Worm (Caenorhabditis elegans) whole organism, midembryonic: ENCODE results near the gene srh-44.

Source experiments
- T22C8.4 ChIP-seq: fragments of 200-800 bp; sonication (Bioruptor generic); IDR thresholded peaks from 2 replicates; pipeline ENCODE4 v1.3.6; 2022; ENCODE audit warnings: missing genetic modification characterization, missing compliant biosample characterization
- cog-1 ChIP-seq: sonication (generic microtip); optimal IDR thresholded peaks from 2 replicates; lab custom pipeline; 2016; ENCODE audit warnings: missing genetic modification characterization, missing compliant biosample characterization
- flt-1 ChIP-seq: fragments of 200-800 bp; sonication (Bioruptor generic); IDR thresholded peaks from 2 replicates; pipeline ENCODE4 v1.3.6; 2022; ENCODE audit warnings: missing genetic modification characterization, missing compliant biosample characterization
- klf-2 ChIP-seq: fragments of 200-800 bp; sonication (Bioruptor generic); conservative IDR thresholded peaks from 2 replicates; pipeline ENCODE4 v1.3.6; 2022; ENCODE audit warnings: missing genetic modification reagents, missing genetic modification characterization, missing compliant biosample characterization
- med-1 ChIP-seq: sonication (generic microtip); optimal IDR thresholded peaks from 2 replicates; lab custom pipeline; 2017; ENCODE audit warnings: missing genetic modification characterization, mild to moderate bottlenecking, missing compliant biosample characterization, antibody characterized with exemption, missing genetic modification reagents; ENCODE audit not compliant: insufficient read depth
- ref-1 ChIP-seq: fragments of 200-800 bp; sonication (Bioruptor generic); conservative IDR thresholded peaks from 2 replicates; pipeline ENCODE4 v1.3.6; 2022; ENCODE audit warnings: missing genetic modification reagents, missing genetic modification characterization, missing compliant biosample characterization
- tab-1 ChIP-seq: fragments of 200-800 bp; sonication (Bioruptor generic); IDR thresholded peaks from 2 replicates; pipeline ENCODE4 v1.3.6; 2022; ENCODE audit warnings: missing genetic modification characterization, missing compliant biosample characterization
- ztf-23 ChIP-seq: fragments of 200-800 bp; sonication (Bioruptor generic); IDR thresholded peaks from 2 replicates; pipeline ENCODE4 v1.3.6; 2022; ENCODE audit warnings: missing genetic modification reagents, missing genetic modification characterization, missing compliant biosample characterization
- ztf-29 ChIP-seq: fragments of 200-800 bp; sonication (Bioruptor generic); IDR thresholded peaks from 2 replicates; pipeline ENCODE4 v1.3.6; 2022; ENCODE audit warnings: missing genetic modification reagents, missing genetic modification characterization, missing compliant biosample characterization

srh-44 gene

ce11 chrII:11514775-11515174 is at the start of gene srh-44:
TSS of gene srh-44 (plus strand) at chrII:11515075.
- TF ChIP-seq cog-1 (tag; lab: Kevin White, UChicago) (no peak), T22C8.4 (GFP tag; lab: Robert Waterston, UW) (no peak), ztf-29 (GFP tag; lab: Robert Waterston, UW) (no peak), klf-2 (GFP tag; lab: Robert Waterston, UW) (no peak), tab-1 (GFP tag; lab: Robert Waterston, UW) (no peak), ztf-23 (no peak), med-1 (GFP tag; lab: Kevin White, UChicago) (no peak), flt-1 (no peak), ref-1 (GFP tag; lab: Robert Waterston, UW) (no peak)

- TF ChIP-seq ztf-29 (GFP tag; lab: Robert Waterston, UW) (no peak), flt-1 (no peak), cog-1 (tag; lab: Kevin White, UChicago) (no peak), ztf-23 (no peak), med-1 (GFP tag; lab: Kevin White, UChicago) (no peak), T22C8.4 (GFP tag; lab: Robert Waterston, UW) (no peak), klf-2 (GFP tag; lab: Robert Waterston, UW) (no peak), ref-1 (GFP tag; lab: Robert Waterston, UW) (no peak), tab-1 (GFP tag; lab: Robert Waterston, UW) (no peak)
Observed at ce11 chrII:11467541-11467940, 47.3 kb upstream of the srh-44 start, which contains the start of gene klp-17. TSS of gene klp-17 (minus strand) at chrII:11467641.

ce11 chrII:11469574-11470108 is 45.2 kb upstream of the srh-44 start, which contains the start of gene cisd-1:
TSS of gene cisd-1 (minus strand) at chrII:11469624.
- TF ChIP-seq ztf-23 (no peak), tab-1 (GFP tag; lab: Robert Waterston, UW) (no peak), med-1 (GFP tag; lab: Kevin White, UChicago) (no peak), flt-1 (no peak), klf-2 (GFP tag; lab: Robert Waterston, UW) (no peak), T22C8.4 (GFP tag; lab: Robert Waterston, UW) (no peak), ref-1 (GFP tag; lab: Robert Waterston, UW) (no peak), cog-1 (tag; lab: Kevin White, UChicago) (no peak), ztf-29 (GFP tag; lab: Robert Waterston, UW) (no peak)

- no peak for TF ChIP-seq ztf-29 (GFP tag; lab: Robert Waterston, UW)
- TF ChIP-seq ref-1 (GFP tag; lab: Robert Waterston, UW), result no peak
- TF ChIP-seq T22C8.4 (GFP tag; lab: Robert Waterston, UW), result no peak
- no peak for TF ChIP-seq med-1 (GFP tag; lab: Kevin White, UChicago)
- no peak for TF ChIP-seq cog-1 (tag; lab: Kevin White, UChicago)
- no peak for TF ChIP-seq ztf-23
- TF ChIP-seq klf-2 (GFP tag; lab: Robert Waterston, UW), result no peak
- no peak for TF ChIP-seq tab-1 (GFP tag; lab: Robert Waterston, UW)
- no peak for TF ChIP-seq flt-1
Observed at ce11 chrII:11471916-11472315, 43.0 kb upstream of the srh-44 start, which contains the start of gene mfn-1. TSS of gene mfn-1 (minus strand) at chrII:11472016.

ce11 chrII:11472542-11472941 is 42.3 kb upstream of the srh-44 start:
- TF ChIP-seq T22C8.4 (GFP tag; lab: Robert Waterston, UW) (no peak), cog-1 (tag; lab: Kevin White, UChicago) (no peak), ztf-29 (GFP tag; lab: Robert Waterston, UW) (no peak), ztf-23 (no peak), flt-1 (no peak), klf-2 (GFP tag; lab: Robert Waterston, UW) (no peak), ref-1 (GFP tag; lab: Robert Waterston, UW) (no peak), med-1 (GFP tag; lab: Kevin White, UChicago) (no peak)

DNA sequence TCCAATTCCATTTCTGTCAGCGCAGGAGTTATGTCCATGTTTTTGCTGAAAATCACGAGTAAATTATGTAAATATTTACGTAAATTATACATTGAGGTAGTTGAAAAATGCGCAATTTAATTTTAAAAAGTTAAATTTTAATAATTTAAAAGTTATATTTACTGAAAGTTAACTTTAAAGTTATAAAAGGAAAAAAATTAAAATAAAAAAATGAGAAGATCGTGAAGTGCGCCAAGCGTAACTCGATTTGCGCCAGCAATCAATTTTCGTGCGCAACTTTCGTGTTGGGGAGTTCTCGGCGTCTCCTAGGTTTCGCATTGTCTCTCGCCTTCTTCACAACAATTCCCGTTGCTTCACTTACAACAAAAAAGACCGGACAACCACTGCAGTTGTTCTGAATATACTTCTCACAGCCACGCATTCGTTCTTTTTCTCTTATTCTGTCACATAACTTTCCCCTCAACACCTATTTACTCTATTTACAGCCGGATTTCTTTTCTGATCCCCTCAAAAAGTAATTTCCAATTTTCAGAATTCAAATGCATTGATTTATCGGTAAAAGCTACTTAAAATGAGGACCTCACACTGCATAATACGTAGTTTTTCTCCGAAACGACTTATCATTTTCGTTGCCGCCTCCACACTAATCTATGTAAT is 41.2 kb upstream of the srh-44 start, which contains the start of the genes metl-1 and W02B12.11:
Gene metl-1 (minus strand): TSS at position 51 of the 657 bp plus-strand sequence.
Gene W02B12.11 (plus strand): TSS at position 337 of the 657 bp plus-strand sequence.
- peak; percentile 63; the same call in 1 of the 2 replicates for TF ChIP-seq ztf-23
- no peak for TF ChIP-seq T22C8.4 (GFP tag; lab: Robert Waterston, UW)
- TF ChIP-seq med-1 (GFP tag; lab: Kevin White, UChicago), result peak; percentile 49
- TF ChIP-seq tab-1 (GFP tag; lab: Robert Waterston, UW), result 0 out of 2 replicates have a peak, but pooled peaks have one; percentile 62
- peak; percentile 50 for TF ChIP-seq cog-1 (tag; lab: Kevin White, UChicago)
- TF ChIP-seq flt-1, result peak; percentile 63; the same call in 1 of the 2 replicates

- no peak for TF ChIP-seq flt-1
- no peak for TF ChIP-seq klf-2 (GFP tag; lab: Robert Waterston, UW)
- TF ChIP-seq med-1 (GFP tag; lab: Kevin White, UChicago), result no peak
- no peak for TF ChIP-seq tab-1 (GFP tag; lab: Robert Waterston, UW)
- TF ChIP-seq ztf-23, result no peak
- TF ChIP-seq ref-1 (GFP tag; lab: Robert Waterston, UW), result no peak
- TF ChIP-seq cog-1 (tag; lab: Kevin White, UChicago), result no peak
- TF ChIP-seq T22C8.4 (GFP tag; lab: Robert Waterston, UW), result no peak
- no peak for TF ChIP-seq ztf-29 (GFP tag; lab: Robert Waterston, UW)
Observed at ce11 chrII:11476410-11476809, 38.5 kb upstream of the srh-44 start, which contains the start of gene W02B12.16. TSS of gene W02B12.16 (minus strand) at chrII:11476510.

DNA sequence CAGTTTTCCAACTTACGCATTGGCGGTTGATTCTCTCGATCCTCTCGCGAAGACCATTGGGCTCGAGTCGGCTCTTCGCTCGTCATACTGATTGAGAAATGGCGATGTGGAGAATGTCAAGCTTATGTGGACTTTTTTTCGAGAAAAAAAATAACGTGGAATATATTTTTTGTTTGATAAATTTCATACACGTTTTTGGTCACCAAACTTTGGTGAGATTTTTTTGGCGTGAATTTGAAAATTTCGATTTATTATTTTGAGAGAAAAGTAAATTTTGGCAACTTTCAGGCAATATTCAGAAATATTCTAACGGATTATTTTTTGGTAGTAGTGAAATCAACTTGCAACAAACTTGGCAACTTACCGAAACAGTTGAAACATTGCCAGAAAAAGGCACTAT is 35.8 kb upstream of the srh-44 start, which contains the start of gene W02B12.12:
Gene W02B12.12 (minus strand): TSS at position 101 of the 400 bp plus-strand sequence.
- no peak for TF ChIP-seq flt-1
- TF ChIP-seq tab-1 (GFP tag; lab: Robert Waterston, UW), result no peak
- TF ChIP-seq ztf-29 (GFP tag; lab: Robert Waterston, UW), result no peak
- TF ChIP-seq klf-2 (GFP tag; lab: Robert Waterston, UW), result no peak
- TF ChIP-seq ref-1 (GFP tag; lab: Robert Waterston, UW), result no peak
- TF ChIP-seq T22C8.4 (GFP tag; lab: Robert Waterston, UW), result no peak
- no peak for TF ChIP-seq med-1 (GFP tag; lab: Kevin White, UChicago)
- no peak for TF ChIP-seq ztf-23
- no peak for TF ChIP-seq cog-1 (tag; lab: Kevin White, UChicago)
